Worm (Caenorhabditis elegans): ENCODE results near the gene C02G6.2.

ce11 chrV:5844349-5844760 lies 27.5 kb upstream of the C02G6.2 start:
- TF ChIP-seq rec-8 (tag; optimal IDR thresholded peaks at IDR 0.05) (no peak), lsy-27 (tag; optimal IDR thresholded peaks at IDR 0.05; ENCODE audit: borderline replicate concordance, insufficient read depth) (no peak)

All from whole organism, young adult.